Fruit fly (Drosophila melanogaster) whole organism, adult: ENCODE data around the gene Atg16.

Source experiments
- CG12768 ChIP-seq: fragments of 200-800 bp; sonication (Bioruptor generic); optimal IDR thresholded peaks from 2 replicates; lab custom pipeline; 2017; ENCODE audit warnings: missing biosample characterization, missing genetic modification characterization, mild to moderate bottlenecking, moderate library complexity, missing genetic modification reagents
- CG1620 ChIP-seq: fragments of 200-800 bp; sonication (Bioruptor generic); optimal IDR thresholded peaks from 2 replicates; lab custom pipeline; 2016; ENCODE audit warnings: missing biosample characterization, missing genetic modification characterization
- CG33017 ChIP-seq: fragments of 200-800 bp; sonication (Bioruptor generic); optimal IDR thresholded peaks from 2 replicates; lab custom pipeline; 2018; ENCODE audit warnings: missing biosample characterization, mild to moderate bottlenecking, missing genetic modification characterization, moderate library complexity
- CG7101 ChIP-seq: fragments of 200-800 bp; sonication (Bioruptor generic); optimal IDR thresholded peaks from 2 replicates; lab custom pipeline; 2018; ENCODE audit warnings: missing biosample characterization, mild to moderate bottlenecking, missing genetic modification characterization, moderate library complexity
- Clk ChIP-seq: fragments of 200-800 bp; sonication (Bioruptor generic); optimal IDR thresholded peaks from 2 replicates; lab custom pipeline; 2017; ENCODE audit warnings: missing biosample characterization, missing genetic modification characterization
- Hr96 ChIP-seq: fragments of 200-800 bp; sonication (Bioruptor generic); optimal IDR thresholded peaks from 2 replicates; lab custom pipeline; 2016; ENCODE audit warnings: missing biosample characterization, missing genetic modification characterization
- Mnt ChIP-seq: fragments of 200-800 bp; sonication (Bioruptor generic); optimal IDR thresholded peaks from 2 replicates; lab custom pipeline; 2016; ENCODE audit warnings: missing biosample characterization, mild to moderate bottlenecking, missing genetic modification characterization
- cic ChIP-seq: fragments of 200-800 bp; sonication (Bioruptor generic); optimal IDR thresholded peaks from 2 replicates; lab custom pipeline; 2017; ENCODE audit warnings: missing biosample characterization, mild to moderate bottlenecking, missing genetic modification characterization, moderate library complexity
- kay ChIP-seq: fragments of 200-800 bp; sonication (Bioruptor generic); peaks from one replicate; lab custom pipeline; 2016; ENCODE audit warnings: missing biosample characterization, missing genetic modification characterization, borderline replicate concordance
- toe ChIP-seq: fragments of 200-800 bp; sonication (Bioruptor generic); optimal IDR thresholded peaks from 2 replicates; lab custom pipeline; 2016; ENCODE audit warnings: missing biosample characterization, missing genetic modification characterization

- TF ChIP-seq Mnt (GFP tag; lab: Kevin White, UChicago): no peak
- no peak for TF ChIP-seq Clk (GFP tag; lab: Kevin White, UChicago)
- no peak for TF ChIP-seq CG12768 (GFP tag; lab: Kevin White, UChicago)
- no peak for TF ChIP-seq kay
- TF ChIP-seq CG1620 (GFP tag; lab: Kevin White, UChicago): no peak
- no peak for TF ChIP-seq cic (GFP tag; lab: Kevin White, UChicago)
- TF ChIP-seq CG7101 (tag; lab: Kevin White, UChicago): peak; percentile 53
- no peak for TF ChIP-seq CG33017 (tag; lab: Kevin White, UChicago)
- no peak for TF ChIP-seq toe
- no peak for TF ChIP-seq Hr96 (GFP tag; lab: Kevin White, UChicago)
Observed at dm6 chr3R:29794161-29794882, 40.6 kb downstream of the Atg16 start, which contains the start of gene sro.
